Worm (Caenorhabditis elegans) whole organism, early embryonic: Measurements from ENCODE around the gene C25E10.17.

ENCODE experiments used
- B0310.2 ChIP-seq: sonication (generic microtip); optimal IDR thresholded peaks from 2 replicates; lab custom pipeline; 2016; ENCODE audit warnings: mild to moderate bottlenecking, missing genetic modification characterization, missing compliant biosample characterization
- F13C5.2 ChIP-seq: sonication (generic microtip); optimal IDR thresholded peaks from 2 replicates; lab custom pipeline; 2017; ENCODE audit warnings: mild to moderate bottlenecking, missing genetic modification characterization, inconsistent platforms, missing compliant biosample characterization
- aly-1 ChIP-seq: sonication (generic microtip); optimal IDR thresholded peaks from 2 replicates; lab custom pipeline; 2016; ENCODE audit warnings: missing genetic modification characterization, missing compliant biosample characterization
- ama-1 ChIP-seq: fragments of 150-350 bp; optimal IDR thresholded peaks from 2 replicates; lab custom pipeline; 2014
- ceh-13 ChIP-seq: fragments of 200-800 bp; sonication (Bioruptor generic); optimal IDR thresholded peaks from 2 replicates; lab custom pipeline; 2018; ENCODE audit warnings: mild to moderate bottlenecking, missing genetic modification characterization, missing compliant biosample characterization
- ceh-36 ChIP-seq: sonication (generic microtip); optimal IDR thresholded peaks from 2 replicates; lab custom pipeline; 2016; ENCODE audit warnings: missing genetic modification characterization, inconsistent platforms, missing compliant biosample characterization
- ets-7 ChIP-seq: sonication (generic microtip); optimal IDR thresholded peaks from 2 replicates; lab custom pipeline; 2016; ENCODE audit warnings: missing genotype, missing genetic modification characterization, missing compliant biosample characterization
- flt-1 ChIP-seq: fragments of 200-800 bp; sonication (Bioruptor generic); IDR thresholded peaks from 2 replicates; pipeline ENCODE4 v1.3.6; 2022; ENCODE audit warnings: missing genetic modification characterization, missing compliant biosample characterization
- hmbx-1 ChIP-seq: sonication (generic microtip); optimal IDR thresholded peaks from 2 replicates; lab custom pipeline; 2016; ENCODE audit warnings: mild to moderate bottlenecking, missing genetic modification characterization, missing compliant biosample characterization
- hmg-4 ChIP-seq: fragments of 200-800 bp; sonication (Bioruptor generic); optimal IDR thresholded peaks from 2 replicates; lab custom pipeline; 2018; ENCODE audit warnings: mild to moderate bottlenecking, missing genetic modification characterization, missing compliant biosample characterization
- hnd-1 ChIP-seq: sonication (generic microtip); optimal IDR thresholded peaks from 2 replicates; lab custom pipeline; 2016; ENCODE audit warnings: missing genetic modification characterization, missing compliant biosample characterization
- pes-1 ChIP-seq: fragments of 200-800 bp; sonication (Bioruptor generic); IDR thresholded peaks from 2 replicates; pipeline ENCODE4 v1.3.6; 2022; ENCODE audit warnings: missing genetic modification reagents, missing genetic modification characterization, missing compliant biosample characterization
- scrt-1 ChIP-seq: fragments of 200-800 bp; sonication (Bioruptor generic); IDR thresholded peaks from 2 replicates; pipeline ENCODE4 v1.3.6; 2022; ENCODE audit warnings: missing genetic modification characterization, missing compliant biosample characterization
- sea-1 ChIP-seq: fragments of 200-800 bp; sonication (Bioruptor generic); conservative IDR thresholded peaks from 2 replicates; pipeline ENCODE4 v1.3.6; 2022; ENCODE audit warnings: missing genetic modification characterization, missing compliant biosample characterization
- tbx-11 ChIP-seq: fragments of 200-800 bp; sonication (Bioruptor generic); IDR thresholded peaks from 2 replicates; pipeline ENCODE4 v1.3.6; 2022; ENCODE audit warnings: missing genetic modification characterization, missing compliant biosample characterization
- tbx-37 ChIP-seq: fragments of 200-800 bp; sonication (Bioruptor generic); conservative IDR thresholded peaks from 2 replicates; pipeline ENCODE4 v1.3.6; 2022; ENCODE audit warnings: missing genetic modification reagents, missing genetic modification characterization, missing compliant biosample characterization
- tra-4 ChIP-seq: sonication (generic microtip); optimal IDR thresholded peaks from 2 replicates; lab custom pipeline; 2017; ENCODE audit warnings: missing genetic modification characterization, missing compliant biosample characterization

The C25E10.17 gene

ce11 chrV:9053969-9054368, 6.6 kb upstream of the C25E10.17 start, which contains the start of gene C25E10.8:
Gene C25E10.8 (minus strand): TSS chrV:9054069.
- no peak for TF ChIP-seq sea-1 (GFP tag; lab: Robert Waterston, UW)
- TF ChIP-seq tbx-37 (GFP tag; lab: Robert Waterston, UW) = no peak
- TF ChIP-seq hmbx-1 (tag; lab: Kevin White, UChicago) = no peak
- no peak for TF ChIP-seq flt-1 (GFP tag; lab: Robert Waterston, UW)
- no peak for TF ChIP-seq F13C5.2 (tag; lab: Kevin White, UChicago)
- no peak for TF ChIP-seq tbx-11 (GFP tag; lab: Robert Waterston, UW)
- TF ChIP-seq hnd-1 (tag; lab: Kevin White, UChicago) = no peak
- TF ChIP-seq tra-4 (tag; lab: Kevin White, UChicago) = no peak
- no peak for TF ChIP-seq ceh-13 (GFP tag; lab: Kevin White, UChicago)

ce11 chrV:9053235-9053634, 5.8 kb upstream of the C25E10.17 start:
- TF ChIP-seq flt-1 (GFP tag; lab: Robert Waterston, UW) = no peak
- no peak for TF ChIP-seq hmbx-1 (tag; lab: Kevin White, UChicago)
- no peak for TF ChIP-seq ets-7 (tag; lab: Kevin White, UChicago)
- TF ChIP-seq ceh-13 (GFP tag; lab: Kevin White, UChicago) = no peak
- TF ChIP-seq tra-4 (tag; lab: Kevin White, UChicago) = no peak
- no peak for TF ChIP-seq sea-1 (GFP tag; lab: Robert Waterston, UW)
- TF ChIP-seq pes-1 = no peak
- no peak for TF ChIP-seq hmg-4 (GFP tag; lab: Kevin White, UChicago)
- TF ChIP-seq ama-1 (lab: Kevin White, UChicago) = no peak
- TF ChIP-seq aly-1 (tag; lab: Kevin White, UChicago) = no peak
- no peak for TF ChIP-seq tbx-11 (GFP tag; lab: Robert Waterston, UW)
- TF ChIP-seq hnd-1 (tag; lab: Kevin White, UChicago) = no peak
- TF ChIP-seq ceh-36 = no peak
- TF ChIP-seq tbx-37 (GFP tag; lab: Robert Waterston, UW) = no peak
- TF ChIP-seq B0310.2 (tag; lab: Kevin White, UChicago) = no peak
- no peak for TF ChIP-seq F13C5.2 (tag; lab: Kevin White, UChicago)

- no peak for TF ChIP-seq tra-4 (tag; lab: Kevin White, UChicago)
- TF ChIP-seq hmg-4 (GFP tag; lab: Kevin White, UChicago) = no peak
- no peak for TF ChIP-seq hnd-1 (tag; lab: Kevin White, UChicago)
- no peak for TF ChIP-seq tbx-37 (GFP tag; lab: Robert Waterston, UW)
- TF ChIP-seq ets-7 (tag; lab: Kevin White, UChicago) = no peak
- TF ChIP-seq sea-1 (GFP tag; lab: Robert Waterston, UW) = no peak
- no peak for TF ChIP-seq flt-1 (GFP tag; lab: Robert Waterston, UW)
- TF ChIP-seq B0310.2 (tag; lab: Kevin White, UChicago) = no peak
- TF ChIP-seq ama-1 (lab: Kevin White, UChicago) = no peak
- TF ChIP-seq ceh-13 (GFP tag; lab: Kevin White, UChicago) = no peak
- TF ChIP-seq scrt-1 (GFP tag; lab: Robert Waterston, UW) = no peak
- TF ChIP-seq F13C5.2 (tag; lab: Kevin White, UChicago) = no peak
These were observed 3.7 kb upstream of the C25E10.17 start, which contains the start of gene C25E10.7 for ce11 chrV:9051100-9051499. Gene C25E10.7 (minus strand): TSS chrV:9051200.

ce11 chrV:9049271-9049670, 1.9 kb upstream of the C25E10.17 start:
- TF ChIP-seq F13C5.2 (tag; lab: Kevin White, UChicago) (no peak), ama-1 (lab: Kevin White, UChicago) (no peak), ceh-36 (no peak), ceh-13 (GFP tag; lab: Kevin White, UChicago) (no peak), tbx-37 (GFP tag; lab: Robert Waterston, UW) (no peak), tbx-11 (GFP tag; lab: Robert Waterston, UW) (no peak), B0310.2 (tag; lab: Kevin White, UChicago) (no peak), hnd-1 (tag; lab: Kevin White, UChicago) (no peak), pes-1 (no peak), sea-1 (GFP tag; lab: Robert Waterston, UW) (no peak), tra-4 (tag; lab: Kevin White, UChicago) (no peak)

ce11 chrV:9044871-9045270, 2.5 kb downstream of the C25E10.17 start, which contains the start of gene nhr-30:
Gene nhr-30 (plus strand): TSS chrV:9045171.
- no peak for TF ChIP-seq scrt-1 (GFP tag; lab: Robert Waterston, UW)
- no peak for TF ChIP-seq hnd-1 (tag; lab: Kevin White, UChicago)
- no peak for TF ChIP-seq aly-1 (tag; lab: Kevin White, UChicago)
- TF ChIP-seq ceh-36 = no peak
- TF ChIP-seq ama-1 (lab: Kevin White, UChicago) = no peak
- TF ChIP-seq pes-1 = no peak
- no peak for TF ChIP-seq hmbx-1 (tag; lab: Kevin White, UChicago)
- no peak for TF ChIP-seq tbx-37 (GFP tag; lab: Robert Waterston, UW)
- no peak for TF ChIP-seq B0310.2 (tag; lab: Kevin White, UChicago)
- TF ChIP-seq ets-7 (tag; lab: Kevin White, UChicago) = no peak
- TF ChIP-seq tra-4 (tag; lab: Kevin White, UChicago) = no peak
- TF ChIP-seq hmg-4 (GFP tag; lab: Kevin White, UChicago) = no peak
- TF ChIP-seq ceh-13 (GFP tag; lab: Kevin White, UChicago) = no peak
- no peak for TF ChIP-seq flt-1 (GFP tag; lab: Robert Waterston, UW)
- TF ChIP-seq tbx-11 (GFP tag; lab: Robert Waterston, UW) = no peak
- no peak for TF ChIP-seq sea-1 (GFP tag; lab: Robert Waterston, UW)
- no peak for TF ChIP-seq F13C5.2 (tag; lab: Kevin White, UChicago)

- TF ChIP-seq hnd-1 (tag; lab: Kevin White, UChicago) (no peak), hmbx-1 (tag; lab: Kevin White, UChicago) (no peak), hmg-4 (GFP tag; lab: Kevin White, UChicago) (no peak), F13C5.2 (tag; lab: Kevin White, UChicago) (no peak), scrt-1 (GFP tag; lab: Robert Waterston, UW) (no peak), aly-1 (tag; lab: Kevin White, UChicago) (no peak), tra-4 (tag; lab: Kevin White, UChicago) (no peak), tbx-37 (GFP tag; lab: Robert Waterston, UW) (no peak), B0310.2 (tag; lab: Kevin White, UChicago) (no peak), ceh-13 (GFP tag; lab: Kevin White, UChicago) (no peak), tbx-11 (GFP tag; lab: Robert Waterston, UW) (no peak), sea-1 (GFP tag; lab: Robert Waterston, UW) (no peak), flt-1 (GFP tag; lab: Robert Waterston, UW) (no peak), ceh-36 (no peak), pes-1 (no peak), ama-1 (lab: Kevin White, UChicago) (no peak), ets-7 (tag; lab: Kevin White, UChicago) (no peak)
These were observed 6.4 kb downstream of the C25E10.17 start, which contains the start of gene cyp-33B1 for ce11 chrV:9041030-9041429. Gene cyp-33B1 (plus strand): TSS chrV:9041330.
